Comparison of ENCODE assay signal across 3 worm cellular contexts in genomic region chrIV:13884875-13885274, ce11.
A peak's percentile ranks its signal among the peaks of the same experiment; 100 is the strongest.
TF ChIP-seq lines count a peak whose summit lies in the region.
"Not testable (repeated sequence)": the region's sequence is repeated elsewhere in the genome, so short reads cannot be mapped to it uniquely, and the experiment has no call there.

No protein-coding gene starts in this region.

TF ChIP-seq in whole organism, L1 larva, 84 proteins besides CTCF, POLR2A, EP300 and RAD21:
- TF ChIP-seq snpc-4 (tag; optimal IDR thresholded peaks at IDR 0.05; lab: Kevin White, UChicago), result peak; percentile 9
TF ChIP-seq in whole organism, L1 larva: peak in this region for 1; not testable (repeated sequence) for 83.

TF ChIP-seq in whole organism, L4 larva, 104 proteins besides CTCF, POLR2A, EP300 and RAD21:
- 0 out of 2 replicates have a peak, but pooled peaks have one; percentile 32 for TF ChIP-seq pha-4 (GFP tag; IDR thresholded peaks at IDR 0.05; lab: Robert Waterston, UW)
- not testable (repeated sequence) for TF ChIP-seq pha-4 (tag; optimal IDR thresholded peaks at IDR 0.05; lab: Kevin White, UChicago)
- peak; percentile 61 for TF ChIP-seq aha-1 (tag; lab: Kevin White, UChicago)
- TF ChIP-seq snpc-1.2 (GFP tag; IDR thresholded peaks at IDR 0.05; lab: Robert Waterston, UW), result peak; percentile 36; the same call in 1 of the 2 replicates

TF ChIP-seq in whole organism, young adult, 124 proteins besides CTCF, POLR2A, EP300 and RAD21:
- peak; percentile 68 for TF ChIP-seq hmg-1.2 (GFP tag; IDR thresholded peaks at IDR 0.05; lab: Robert Waterston, UW)
- TF ChIP-seq tbp1 (GFP tag; optimal IDR thresholded peaks at IDR 0.05; lab: Kevin White, UChicago), result peak; percentile 1
- peak; percentile 94 for TF ChIP-seq attf-6 (GFP tag; IDR thresholded peaks at IDR 0.05; lab: Robert Waterston, UW)
- peak; percentile 29 for TF ChIP-seq snpc-4 (GFP tag; optimal IDR thresholded peaks at IDR 0.05; lab: Kevin White, UChicago)
- TF ChIP-seq snpc-4 (tag; optimal IDR thresholded peaks at IDR 0.05; lab: Kevin White, UChicago), result peak in 2 of 4 experiments; percentile 38 to 89
- TF ChIP-seq pbrm-1 (GFP tag; IDR thresholded peaks at IDR 0.05; lab: Robert Waterston, UW), result peak; percentile 73
- TF ChIP-seq lsl-1 (GFP tag; optimal IDR thresholded peaks at IDR 0.05; lab: Kevin White, UChicago), result peak; percentile 6
- TF ChIP-seq snpc-1.1 (tag; optimal IDR thresholded peaks at IDR 0.05; lab: Kevin White, UChicago; ENCODE audit: insufficient read depth), result peak; percentile 30
